Worm (Caenorhabditis elegans): ENCODE measurements around the gene T05G5.4.

- TF ChIP-seq T22C8.4 (GFP tag; IDR thresholded peaks at IDR 0.05): no peak
- no peak for TF ChIP-seq flt-1 (GFP tag; IDR thresholded peaks at IDR 0.05)
- no peak for TF ChIP-seq ref-1 (GFP tag; conservative IDR thresholded peaks at IDR 0.05)
- TF ChIP-seq tab-1 (GFP tag; IDR thresholded peaks at IDR 0.05): no peak
These were observed 13.5 kb downstream of the T05G5.4 start, which contains the start of gene gcc-2 for ce11 chrIII:9762093-9762748.
